Fruit fly (Drosophila melanogaster): ENCODE data around the gene CG7600.

DNA sequence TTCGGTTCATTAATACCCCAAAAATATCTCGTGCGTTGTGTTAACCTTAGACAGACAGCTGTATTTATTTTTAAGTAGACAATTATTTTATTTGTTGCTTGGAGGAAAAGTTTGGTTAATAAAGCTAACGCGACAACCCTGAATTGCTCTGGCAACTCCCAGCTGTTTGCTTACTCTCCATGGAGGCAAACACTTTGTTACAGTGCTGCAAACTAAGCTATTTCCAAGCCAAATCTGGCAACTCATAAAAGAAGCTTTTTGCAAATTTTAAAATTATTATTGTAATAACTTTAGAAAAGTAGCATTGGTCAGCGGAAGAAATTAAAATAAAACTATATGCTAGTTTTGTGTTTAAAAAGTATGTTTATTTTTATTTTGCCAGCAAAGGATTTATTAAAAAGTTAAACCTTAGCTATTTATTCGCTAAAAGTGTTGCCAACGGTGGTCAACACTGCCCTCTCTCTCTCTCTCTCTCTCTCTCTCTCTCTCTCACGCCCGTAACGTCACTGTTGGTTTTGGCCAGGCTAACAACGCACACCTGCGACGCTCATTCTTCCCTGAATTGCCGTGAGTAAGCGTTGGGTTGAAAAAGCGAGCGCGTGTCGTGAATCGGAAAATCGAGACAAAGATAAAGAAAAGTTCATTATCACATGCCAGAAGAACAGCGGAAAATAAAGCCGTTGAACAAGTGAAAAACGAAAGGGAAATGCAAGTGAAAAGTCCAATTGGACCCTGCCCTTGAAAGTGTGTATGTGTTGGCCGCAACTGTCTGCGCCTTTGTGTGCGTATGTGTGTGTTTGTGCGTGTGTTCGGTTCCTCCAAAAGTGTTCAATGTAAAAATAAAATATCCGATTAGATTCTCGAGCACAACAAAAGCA, 4.9 kb downstream of the CG7600 start:
- TF ChIP-seq pad (GFP tag; optimal IDR thresholded peaks at IDR 0.05) (peak; percentile 62), bab1 (GFP tag; optimal IDR thresholded peaks at IDR 0.05) (peak; percentile 88), Mnt (GFP tag; optimal IDR thresholded peaks at IDR 0.05) (peak; percentile 60), CG11617 (GFP tag; optimal IDR thresholded peaks at IDR 0.05) (peak; percentile 77), tj (GFP tag; optimal IDR thresholded peaks at IDR 0.05) (no peak), CG14711 (tag; optimal IDR thresholded peaks at IDR 0.05) (peak; percentile 99), kay (GFP tag; ENCODE audit: borderline replicate concordance) (peak; percentile 96), CG5204 (GFP tag; optimal IDR thresholded peaks at IDR 0.05) (no peak), Hr96 (GFP tag; optimal IDR thresholded peaks at IDR 0.05) (peak; percentile 69)

All from whole organism, adult.